Fruit fly (Drosophila melanogaster): ENCODE results near the gene CG10903.

dm6 chr3R:8009080-8009620 lies 21.1 kb upstream of the CG10903 start, which contains the start of the genes CG11052 and CG3223:
- TF ChIP-seq fd59A (GFP tag; optimal IDR thresholded peaks at IDR 0.05) (no peak), Hr38 (GFP tag; optimal IDR thresholded peaks at IDR 0.05) (no peak), OdsH (GFP tag; optimal IDR thresholded peaks at IDR 0.05) (no peak), CG15336 (GFP tag; IDR thresholded peaks at IDR 0.05) (no peak), acj6 (GFP tag; optimal IDR thresholded peaks at IDR 0.05) (no peak), fd85E (GFP tag; optimal IDR thresholded peaks at IDR 0.05) (no peak), Blimp-1 (GFP tag; optimal IDR thresholded peaks at IDR 0.05) (no peak), achi (GFP tag; optimal IDR thresholded peaks at IDR 0.05) (no peak), CG6808 (GFP tag; optimal IDR thresholded peaks at IDR 0.05) (no peak)
